Worm (Caenorhabditis elegans) whole organism, L3 larva: ENCODE results near the gene ZK673.1.

Source experiments
- aly-2 ChIP-seq: fragments of 150-350 bp; optimal IDR thresholded peaks from 2 replicates; lab custom pipeline; 2014; ENCODE audit warnings: missing biosample characterization, missing genetic modification characterization
- ama-1 ChIP-seq: fragments of 150-350 bp; optimal IDR thresholded peaks from 2 replicates; lab custom pipeline; 2018
- fkh-2 ChIP-seq: fragments of 150-350 bp; optimal IDR thresholded peaks from 2 replicates; lab custom pipeline; 2014; ENCODE audit warnings: missing biosample characterization, missing genetic modification reagents, missing genetic modification characterization
- hmg-11 ChIP-seq: sonication (generic microtip); optimal IDR thresholded peaks from 2 replicates; lab custom pipeline; 2016; ENCODE audit warnings: missing genetic modification characterization, missing compliant biosample characterization
- lin-39 ChIP-seq: fragments of 150-350 bp; optimal IDR thresholded peaks from 2 replicates; lab custom pipeline; 2018; ENCODE audit warnings: missing biosample characterization, missing genetic modification reagents, missing genetic modification characterization
- mdl-1 ChIP-seq: fragments of 150-350 bp; optimal IDR thresholded peaks from 2 replicates; lab custom pipeline; 2014; ENCODE audit warnings: missing biosample characterization, missing genetic modification characterization
- nhr-11 ChIP-seq: fragments of 150-350 bp; optimal IDR thresholded peaks from 2 replicates; lab custom pipeline; 2014; ENCODE audit warnings: missing biosample characterization, missing genetic modification characterization
- nhr-43 ChIP-seq: sonication (generic microtip); optimal IDR thresholded peaks from 2 replicates; lab custom pipeline; 2016; ENCODE audit warnings: mild to moderate bottlenecking, missing genetic modification characterization, missing compliant biosample characterization; ENCODE audit not compliant: poor library complexity, severe bottlenecking
- nhr-77 ChIP-seq: fragments of 150-350 bp; optimal IDR thresholded peaks from 2 replicates; lab custom pipeline; 2014; ENCODE audit warnings: missing biosample characterization, missing genetic modification characterization
- pha-4 ChIP-seq: fragments of 150-350 bp; optimal IDR thresholded peaks from 2 replicates; lab custom pipeline; 2014; ENCODE audit warnings: missing biosample characterization, missing genetic modification reagents, missing genetic modification characterization
- tbx-2 ChIP-seq: sonication (generic microtip); optimal IDR thresholded peaks from 2 replicates; lab custom pipeline; 2016; ENCODE audit warnings: mild to moderate bottlenecking, missing genetic modification characterization, missing compliant biosample characterization
- unc-62 ChIP-seq: fragments of 150-350 bp; sonication (generic microtip); optimal IDR thresholded peaks from 4 replicates; lab custom pipeline; 2014; ENCODE audit warnings: missing biosample characterization, missing genetic modification reagents, missing genetic modification characterization

DNA sequence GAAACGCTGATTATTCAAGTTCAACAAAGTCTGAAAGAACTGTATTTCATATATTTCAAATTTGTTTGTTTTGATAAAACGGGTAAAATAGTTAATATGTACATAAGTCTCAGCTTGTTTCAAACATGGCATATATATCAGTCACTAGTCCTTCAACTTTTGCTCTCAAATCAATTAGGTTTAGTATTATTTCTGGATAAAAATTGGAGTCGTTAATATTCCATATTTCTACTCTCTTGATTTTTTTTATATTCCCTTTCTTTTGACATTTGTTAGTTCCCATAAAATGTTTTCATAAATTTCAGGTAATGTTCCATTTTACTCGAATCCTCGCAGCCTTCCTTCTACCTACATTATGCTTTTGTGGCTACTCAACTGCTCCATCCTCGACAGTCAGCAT, 7.1 kb upstream of the ZK673.1 start, which contains the start of gene cut-4:
- TF ChIP-seq nhr-43 (tag; lab: Kevin White, UChicago): no peak
- no peak for TF ChIP-seq fkh-2 (tag; lab: Kevin White, UChicago)
- TF ChIP-seq unc-62: no peak
- TF ChIP-seq aly-2: no peak
- no peak for TF ChIP-seq hmg-11 (tag; lab: Kevin White, UChicago)
- TF ChIP-seq nhr-77: no peak
- no peak for TF ChIP-seq lin-39 (tag; lab: Kevin White, UChicago)
- TF ChIP-seq pha-4 (tag; lab: Kevin White, UChicago): no peak
- no peak for TF ChIP-seq ama-1 (lab: Kevin White, UChicago)
- no peak for TF ChIP-seq nhr-11
- TF ChIP-seq mdl-1 (tag; lab: Kevin White, UChicago): no peak
- TF ChIP-seq tbx-2 (tag; lab: Kevin White, UChicago): no peak
